Worm (Caenorhabditis elegans) whole organism, L1 larva: ENCODE results near the gene srh-140.

Experiments used
- C16A3.4 ChIP-seq: fragments of 150-350 bp; optimal IDR thresholded peaks from 2 replicates; lab custom pipeline; 2014; ENCODE audit warnings: missing biosample characterization, missing genetic modification characterization
- C34B4.2 ChIP-seq: sonication (generic microtip); optimal IDR thresholded peaks from 2 replicates; lab custom pipeline; 2017; ENCODE audit warnings: mild to moderate bottlenecking, missing genetic modification characterization, missing compliant biosample characterization
- aha-1 ChIP-seq: fragments of 150-350 bp; optimal IDR thresholded peaks from 2 replicates; lab custom pipeline; 2014; ENCODE audit warnings: missing biosample characterization, missing genetic modification characterization
- aly-2 ChIP-seq: fragments of 150-350 bp; optimal IDR thresholded peaks from 2 replicates; lab custom pipeline; 2014; ENCODE audit warnings: missing biosample characterization, missing genetic modification characterization
- blmp-1 ChIP-seq: fragments of 150-350 bp; optimal IDR thresholded peaks from 2 replicates; lab custom pipeline; 2014; ENCODE audit warnings: missing biosample characterization, missing genetic modification characterization
- ceh-88 ChIP-seq: fragments of 200-800 bp; sonication (Bioruptor generic); IDR thresholded peaks from 2 replicates; pipeline ENCODE4 v1.3.6; 2022; ENCODE audit warnings: missing genetic modification characterization, missing compliant biosample characterization
- ceh-90 ChIP-seq: sonication (generic microtip); optimal IDR thresholded peaks from 2 replicates; lab custom pipeline; 2016; ENCODE audit warnings: missing genetic modification characterization, missing compliant biosample characterization
- ces-1 ChIP-seq: fragments of 150-350 bp; optimal IDR thresholded peaks from 2 replicates; lab custom pipeline; 2014; ENCODE audit warnings: missing biosample characterization, missing genetic modification reagents, missing genetic modification characterization
- dpl-1 ChIP-seq, 3 experiments: fragments of 150-350 bp in 2 of 3; sonication (generic microtip) in 1 of 3; optimal IDR thresholded peaks; 2 replicates each; lab custom pipeline; 2014 to 2017; ENCODE audit warnings: missing biosample characterization in 3 of 3, missing genetic modification characterization in 3 of 3, missing genetic modification reagents in 3 of 3
- efl-1 ChIP-seq, 4 experiments: fragments of 150-350 bp; optimal IDR thresholded peaks in 3 of 4; peaks in 1 of 4; 1 replicate in 1 of 4; 2 replicates in 3 of 4; lab custom pipeline; 2014; ENCODE audit warnings: missing biosample characterization in 2 of 4, missing genetic modification characterization in 2 of 4, missing genetic modification reagents in 2 of 4
- egl-13 ChIP-seq: sonication (generic microtip); optimal IDR thresholded peaks from 2 replicates; lab custom pipeline; 2016; ENCODE audit warnings: missing genotype, missing genetic modification reagents, missing genetic modification characterization, missing compliant biosample characterization
- egl-27 ChIP-seq, 2 experiments: fragments of 150-350 bp in 1 of 2; sonication (generic microtip); optimal IDR thresholded peaks; 3 replicates each; lab custom pipeline; 2017 to 2018; ENCODE audit warnings: missing biosample characterization in 2 of 2, missing genetic modification characterization in 2 of 2, missing genetic modification reagents in 2 of 2
- elt-2 ChIP-seq: sonication (generic microtip); optimal IDR thresholded peaks from 2 replicates; lab custom pipeline; 2016; ENCODE audit warnings: missing genetic modification characterization, mild to moderate bottlenecking, inconsistent platforms, missing compliant biosample characterization, missing genetic modification reagents
- fkh-10 ChIP-seq: sonication (generic microtip); optimal IDR thresholded peaks from 2 replicates; lab custom pipeline; 2017; ENCODE audit warnings: missing biosample characterization, missing genetic modification reagents, missing genetic modification characterization
- fkh-8 ChIP-seq: sonication (generic microtip); optimal IDR thresholded peaks from 2 replicates; lab custom pipeline; 2016; ENCODE audit warnings: mild to moderate bottlenecking, missing genetic modification characterization, missing compliant biosample characterization
- fos-1 ChIP-seq: fragments of 150-350 bp; optimal IDR thresholded peaks from 2 replicates; lab custom pipeline; 2014; ENCODE audit warnings: missing biosample characterization, missing genetic modification characterization
- grh-1 ChIP-seq: fragments of 200-800 bp; sonication (Bioruptor generic); IDR thresholded peaks from 2 replicates; pipeline ENCODE4 v1.3.6; 2022; ENCODE audit warnings: missing genetic modification reagents, missing genetic modification characterization, missing compliant biosample characterization
- hlh-4 ChIP-seq: sonication (generic microtip); optimal IDR thresholded peaks from 2 replicates; lab custom pipeline; 2016; ENCODE audit warnings: mild to moderate bottlenecking, missing genetic modification characterization, missing compliant biosample characterization
- hpl-2 ChIP-seq: fragments of 150-350 bp; optimal IDR thresholded peaks from 2 replicates; lab custom pipeline; 2014; ENCODE audit warnings: missing biosample characterization, missing genetic modification reagents, missing genetic modification characterization
- irx-1 ChIP-seq: sonication (generic microtip); optimal IDR thresholded peaks from 2 replicates; lab custom pipeline; 2016; ENCODE audit warnings: missing genetic modification characterization, missing compliant biosample characterization
- isw-1 ChIP-seq: fragments of 200-800 bp; sonication (Bioruptor generic); IDR thresholded peaks from 2 replicates; pipeline ENCODE4 v1.3.6; 2022; ENCODE audit warnings: missing genetic modification characterization, missing compliant biosample characterization
- jun-1 ChIP-seq: fragments of 150-350 bp; optimal IDR thresholded peaks from 2 replicates; lab custom pipeline; 2014; ENCODE audit warnings: missing biosample characterization, missing genetic modification reagents, missing genetic modification characterization
- lin-15B ChIP-seq: fragments of 150-350 bp; sonication (generic microtip); optimal IDR thresholded peaks from 3 replicates; lab custom pipeline; 2014; ENCODE audit warnings: missing biosample characterization, missing genetic modification characterization
- lir-3 ChIP-seq: sonication (generic microtip); optimal IDR thresholded peaks from 2 replicates; lab custom pipeline; 2016; ENCODE audit warnings: mild to moderate bottlenecking, missing genetic modification characterization, moderate library complexity, missing compliant biosample characterization; ENCODE audit not compliant: poor library complexity
- mab-9 ChIP-seq: fragments of 200-800 bp; sonication (Bioruptor generic); IDR thresholded peaks from 2 replicates; pipeline ENCODE4 v1.3.6; 2022; ENCODE audit warnings: missing genetic modification reagents, missing genetic modification characterization, missing compliant biosample characterization
- mef-2 ChIP-seq: fragments of 150-350 bp; optimal IDR thresholded peaks from 2 replicates; lab custom pipeline; 2014; ENCODE audit warnings: missing biosample characterization, missing genetic modification characterization
- mep-1 ChIP-seq: fragments of 150-350 bp; optimal IDR thresholded peaks from 2 replicates; lab custom pipeline; 2014; ENCODE audit warnings: missing biosample characterization, missing genetic modification characterization
- nhr-11 ChIP-seq: fragments of 150-350 bp; optimal IDR thresholded peaks from 2 replicates; lab custom pipeline; 2014; ENCODE audit warnings: missing biosample characterization, missing genetic modification characterization
- nhr-12 ChIP-seq: sonication (generic microtip); optimal IDR thresholded peaks from 2 replicates; lab custom pipeline; 2017; ENCODE audit warnings: missing biosample characterization, missing genetic modification characterization
- nhr-20 ChIP-seq: sonication (generic microtip); optimal IDR thresholded peaks from 2 replicates; lab custom pipeline; 2016; ENCODE audit warnings: mild to moderate bottlenecking, missing genetic modification characterization, missing compliant biosample characterization
- nhr-237 ChIP-seq: fragments of 150-350 bp; optimal IDR thresholded peaks from 2 replicates; lab custom pipeline; 2014; ENCODE audit warnings: missing biosample characterization, missing genetic modification characterization
- nhr-47 ChIP-seq: sonication (generic microtip); optimal IDR thresholded peaks from 2 replicates; lab custom pipeline; 2016; ENCODE audit warnings: mild to moderate bottlenecking, missing genetic modification characterization, moderate library complexity, missing compliant biosample characterization
- nhr-71 ChIP-seq: sonication (generic microtip); optimal IDR thresholded peaks from 2 replicates; lab custom pipeline; 2016; ENCODE audit warnings: mild to moderate bottlenecking, missing genetic modification characterization, moderate library complexity, missing compliant biosample characterization
- pag-3 ChIP-seq: sonication (generic microtip); optimal IDR thresholded peaks from 2 replicates; lab custom pipeline; 2017; ENCODE audit warnings: missing genetic modification characterization, mild to moderate bottlenecking, missing compliant biosample characterization, antibody characterized with exemption, borderline replicate concordance; ENCODE audit not compliant: insufficient read depth
- pax-3 ChIP-seq: fragments of 200-800 bp; sonication (Bioruptor generic); optimal IDR thresholded peaks from 2 replicates; lab custom pipeline; 2018; ENCODE audit warnings: mild to moderate bottlenecking, missing genetic modification characterization, moderate library complexity, missing compliant biosample characterization
- pqm-1 ChIP-seq: sonication (generic microtip); optimal IDR thresholded peaks from 3 replicates; lab custom pipeline; 2017; ENCODE audit warnings: missing biosample characterization, missing genetic modification characterization
- rnt-1 ChIP-seq: sonication (generic microtip); optimal IDR thresholded peaks from 2 replicates; lab custom pipeline; 2016; ENCODE audit warnings: mild to moderate bottlenecking, missing genetic modification characterization, moderate library complexity, missing compliant biosample characterization
- sptf-1 ChIP-seq: fragments of 150-350 bp; optimal IDR thresholded peaks from 2 replicates; lab custom pipeline; 2014; ENCODE audit warnings: missing biosample characterization, missing genetic modification characterization
- sup-37 ChIP-seq: fragments of 200-800 bp; sonication (Bioruptor generic); optimal IDR thresholded peaks from 2 replicates; lab custom pipeline; 2018; ENCODE audit warnings: mild to moderate bottlenecking, missing genetic modification characterization, missing compliant biosample characterization
- swsn-7 ChIP-seq: sonication (generic microtip); optimal IDR thresholded peaks from 2 replicates; lab custom pipeline; 2016; ENCODE audit warnings: missing genetic modification characterization, missing compliant biosample characterization
- unc-98 ChIP-seq: fragments of 200-800 bp; sonication (Bioruptor generic); IDR thresholded peaks from 2 replicates; pipeline ENCODE4 v1.3.6; 2022; ENCODE audit warnings: missing genetic modification characterization, missing compliant biosample characterization
- vab-15 ChIP-seq: sonication (generic microtip); optimal IDR thresholded peaks from 2 replicates; lab custom pipeline; 2017; ENCODE audit warnings: missing genotype, mild to moderate bottlenecking, missing genetic modification characterization, missing compliant biosample characterization
- zag-1 ChIP-seq: fragments of 150-350 bp; optimal IDR thresholded peaks from 2 replicates; lab custom pipeline; 2014; ENCODE audit warnings: missing biosample characterization, missing genetic modification characterization

Gene srh-140

ce11 chrV:15721431-15721830, 557 bp upstream of the srh-140 start:
- no peak for TF ChIP-seq nhr-71 (tag; lab: Kevin White, UChicago)
- TF ChIP-seq hlh-4 (tag; lab: Kevin White, UChicago) = peak; percentile 95

DNA sequence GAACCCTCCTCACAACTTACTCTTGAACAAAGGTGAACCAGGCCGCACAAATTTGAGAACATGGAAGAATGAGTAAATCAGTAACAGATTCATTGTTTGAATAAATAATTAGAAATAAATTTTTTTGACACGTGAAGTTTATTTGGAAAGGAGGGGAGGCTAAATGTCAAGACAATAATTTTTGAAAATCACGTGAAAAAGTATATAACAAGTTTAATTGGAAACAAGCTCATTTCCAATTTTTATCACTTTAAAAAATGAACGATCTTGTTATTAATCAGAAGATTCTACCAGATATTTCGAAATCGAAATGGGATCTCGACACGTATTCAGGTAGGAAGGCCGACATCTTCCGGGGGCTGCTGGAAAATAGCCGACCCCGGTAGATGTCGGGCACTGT, 4.6 kb downstream of the srh-140 start, which contains the start of the genes irld-57 and sfxn-1.3:
irld-57 (minus strand) TSS at position 101 of the 400 bp plus-strand sequence.
sfxn-1.3 (plus strand) TSS at position 232 of the 400 bp plus-strand sequence.
- TF ChIP-seq egl-13 (no peak), grh-1 (GFP tag; lab: Robert Waterston, UW) (no peak), rnt-1 (no peak), mef-2 (tag; lab: Kevin White, UChicago) (no peak), ces-1 (GFP tag; lab: Kevin White, UChicago) (no peak), C16A3.4 (tag; lab: Kevin White, UChicago) (no peak), aha-1 (tag; lab: Kevin White, UChicago) (no peak), fos-1 (tag; lab: Kevin White, UChicago) (no peak), nhr-11 (tag; lab: Kevin White, UChicago) (no peak), pag-3 (tag; lab: Kevin White, UChicago) (no peak), hpl-2 (GFP tag; lab: Kevin White, UChicago) (no peak), unc-98 (no peak), C34B4.2 (tag; lab: Kevin White, UChicago) (no peak), jun-1 (tag; lab: Kevin White, UChicago) (no peak), egl-27 (tag; optimal IDR thresholded peaks at IDR 0.05; lab: Kevin White, UChicago) (no peak), ceh-90 (no peak), vab-15 (tag; lab: Kevin White, UChicago) (no peak), fkh-10 (GFP tag; lab: Kevin White, UChicago) (no peak), nhr-237 (no peak)
- TF ChIP-seq, all 84 proteins: peak for 0

DNA sequence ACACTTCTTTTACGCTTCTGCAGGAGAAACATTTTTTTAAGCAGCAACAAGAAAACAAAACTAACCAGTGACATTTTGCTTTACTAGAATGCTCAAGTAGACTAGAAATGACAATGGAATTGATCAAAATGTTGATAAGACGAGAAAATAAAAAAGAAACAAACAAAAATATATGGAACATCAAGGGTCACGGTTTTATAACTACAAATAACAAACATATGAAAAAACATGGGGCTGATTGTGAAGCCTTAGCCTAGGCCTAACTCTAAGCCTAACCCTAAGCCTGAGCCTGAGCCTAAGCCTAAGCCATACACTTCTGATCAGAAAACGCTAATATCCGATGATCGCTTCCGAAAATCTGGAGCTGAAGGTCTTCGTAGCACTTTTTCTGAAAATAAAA, 8.5 kb downstream of the srh-140 start, which contains the start of gene Y6E2A.10:
Y6E2A.10 (minus strand) TSS at position 101 of the 400 bp plus-strand sequence.
- TF ChIP-seq lin-15B (tag; lab: Kevin White, UChicago) (no peak), aly-2 (tag; lab: Kevin White, UChicago) (no peak), fkh-8 (tag; lab: Kevin White, UChicago) (no peak), nhr-20 (no peak), mab-9 (GFP tag; lab: Robert Waterston, UW) (no peak), ceh-88 (GFP tag; lab: Robert Waterston, UW) (no peak), hlh-4 (tag; lab: Kevin White, UChicago) (no peak)

DNA sequence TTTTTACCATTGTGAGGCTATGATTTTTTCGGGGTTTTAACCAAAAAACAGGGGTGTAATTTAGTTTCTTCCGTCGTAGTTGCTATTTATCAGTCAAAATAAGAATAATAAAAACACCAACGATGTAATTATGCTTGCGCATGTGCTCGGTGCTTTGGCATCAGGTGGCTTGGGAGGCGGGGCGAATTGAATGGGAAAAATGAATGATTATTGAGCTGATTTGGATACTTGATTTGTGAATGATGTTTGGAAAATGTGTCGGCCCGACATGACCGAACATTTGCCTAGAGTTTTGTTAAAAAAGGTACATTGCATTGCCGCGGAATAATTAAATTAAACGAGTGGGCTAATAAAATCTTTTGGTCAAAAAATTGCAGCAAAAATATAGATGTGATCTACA, 10.2 kb downstream of the srh-140 start, which contains the start of gene str-38:
str-38 (minus strand) TSS at position 101 of the 400 bp plus-strand sequence.
- TF ChIP-seq zag-1 (tag; lab: Kevin White, UChicago) (no peak), ces-1 (GFP tag; lab: Kevin White, UChicago) (no peak), mep-1 (tag; lab: Kevin White, UChicago) (no peak), nhr-12 (tag; lab: Kevin White, UChicago) (no peak), sptf-1 (tag; lab: Kevin White, UChicago) (no peak), blmp-1 (tag; lab: Kevin White, UChicago) (no peak), lir-3 (no peak), pqm-1 (tag; lab: Kevin White, UChicago) (no peak), irx-1 (tag; lab: Kevin White, UChicago) (no peak), ceh-88 (GFP tag; lab: Robert Waterston, UW) (no peak)

ce11 chrV:15733020-15733419, 11.0 kb downstream of the srh-140 start:
- TF ChIP-seq nhr-47 (tag; lab: Kevin White, UChicago) (no peak), rnt-1 (no peak), nhr-237 (no peak), vab-15 (tag; lab: Kevin White, UChicago) (no peak), isw-1 (GFP tag; lab: Robert Waterston, UW) (no peak), zag-1 (tag; lab: Kevin White, UChicago) (no peak), egl-27 (tag; optimal IDR thresholded peaks at IDR 0.05; lab: Kevin White, UChicago) (no peak), dpl-1 (GFP tag; optimal IDR thresholded peaks at IDR 0.05; lab: Kevin White, UChicago) (no peak), fos-1 (tag; lab: Kevin White, UChicago) (no peak), pax-3 (tag; lab: Kevin White, UChicago) (no peak), fkh-10 (GFP tag; lab: Kevin White, UChicago) (no peak), swsn-7 (tag; lab: Kevin White, UChicago) (no peak), sup-37 (GFP tag; lab: Kevin White, UChicago) (no peak), elt-2 (tag; lab: Kevin White, UChicago) (no peak), nhr-20 (no peak), efl-1 (optimal IDR thresholded peaks at IDR 0.05; lab: Kevin White, UChicago) (no peak), efl-1 (GFP tag; optimal IDR thresholded peaks at IDR 0.05 in 1 of 2; lab: Kevin White, UChicago) (no peak)
